Worm (Caenorhabditis elegans) whole organism, L3 larva: ENCODE results near the gene gly-1.
"Not testable (repeated sequence)": the region's sequence is repeated elsewhere in the genome, so short reads cannot be mapped to it uniquely, and the experiment has no call there.

Source experiments
- R02D3.7 ChIP-seq: fragments of 150-350 bp; optimal IDR thresholded peaks from 2 replicates; lab custom pipeline; 2014; ENCODE audit warnings: missing biosample characterization, missing genetic modification characterization
- ZK546.5 ChIP-seq: sonication (generic microtip); optimal IDR thresholded peaks from 2 replicates; lab custom pipeline; 2017; ENCODE audit warnings: missing biosample characterization, missing genetic modification characterization
- ama-1 ChIP-seq: fragments of 150-350 bp; optimal IDR thresholded peaks from 2 replicates; lab custom pipeline; 2018
- ceh-16 ChIP-seq: sonication (generic microtip); optimal IDR thresholded peaks from 2 replicates; lab custom pipeline; 2017; ENCODE audit warnings: missing biosample characterization, missing genetic modification characterization
- egl-27 ChIP-seq: sonication (generic microtip); optimal IDR thresholded peaks from 4 replicates; lab custom pipeline; 2017; ENCODE audit warnings: missing biosample characterization, missing genetic modification reagents, missing genetic modification characterization
- elt-1 ChIP-seq: fragments of 150-350 bp; optimal IDR thresholded peaks from 2 replicates; lab custom pipeline; 2014; ENCODE audit warnings: missing biosample characterization, missing genetic modification characterization
- elt-2 ChIP-seq: sonication (generic microtip); optimal IDR thresholded peaks from 2 replicates; lab custom pipeline; 2016; ENCODE audit warnings: missing genetic modification reagents, mild to moderate bottlenecking, missing genetic modification characterization, missing compliant biosample characterization
- eor-1 ChIP-seq, 2 experiments: fragments of 150-350 bp; optimal IDR thresholded peaks; 2 replicates each; lab custom pipeline; 2014 to 2018; ENCODE audit warnings: missing biosample characterization in 2 of 2, missing genetic modification characterization in 2 of 2
- fkh-2 ChIP-seq: fragments of 150-350 bp; optimal IDR thresholded peaks from 2 replicates; lab custom pipeline; 2014; ENCODE audit warnings: missing biosample characterization, missing genetic modification reagents, missing genetic modification characterization
- jun-1 ChIP-seq: fragments of 150-350 bp; optimal IDR thresholded peaks from 2 replicates; lab custom pipeline; 2014; ENCODE audit warnings: missing biosample characterization, missing genetic modification reagents, missing genetic modification characterization
- lsy-12 ChIP-seq: sonication (generic microtip); optimal IDR thresholded peaks from 2 replicates; lab custom pipeline; 2016; ENCODE audit warnings: mild to moderate bottlenecking, missing genetic modification characterization, missing compliant biosample characterization
- mdl-1 ChIP-seq: fragments of 150-350 bp; optimal IDR thresholded peaks from 2 replicates; lab custom pipeline; 2014; ENCODE audit warnings: missing biosample characterization, missing genetic modification characterization
- nfya-1 ChIP-seq: sonication (generic microtip); optimal IDR thresholded peaks from 2 replicates; lab custom pipeline; 2017; ENCODE audit warnings: missing genetic modification characterization, mild to moderate bottlenecking, missing compliant biosample characterization, antibody characterized with exemption, moderate library complexity; ENCODE audit not compliant: insufficient read depth
- nhr-11 ChIP-seq: fragments of 150-350 bp; optimal IDR thresholded peaks from 2 replicates; lab custom pipeline; 2014; ENCODE audit warnings: missing biosample characterization, missing genetic modification characterization
- nhr-25 ChIP-seq: sonication (generic microtip); optimal IDR thresholded peaks from 2 replicates; lab custom pipeline; 2017; ENCODE audit warnings: missing biosample characterization, missing genetic modification characterization
- nhr-28 ChIP-seq: fragments of 150-350 bp; optimal IDR thresholded peaks from 2 replicates; lab custom pipeline; 2014; ENCODE audit warnings: missing biosample characterization, missing genetic modification characterization
- nhr-43 ChIP-seq: sonication (generic microtip); optimal IDR thresholded peaks from 2 replicates; lab custom pipeline; 2016; ENCODE audit warnings: mild to moderate bottlenecking, missing genetic modification characterization, missing compliant biosample characterization; ENCODE audit not compliant: poor library complexity, severe bottlenecking
- nhr-76 ChIP-seq: fragments of 150-350 bp; sonication (generic microtip); optimal IDR thresholded peaks from 5 replicates; lab custom pipeline; 2014; ENCODE audit warnings: missing biosample characterization, missing genetic modification characterization
- nhr-77 ChIP-seq: fragments of 150-350 bp; optimal IDR thresholded peaks from 2 replicates; lab custom pipeline; 2014; ENCODE audit warnings: missing biosample characterization, missing genetic modification characterization
- pha-4 ChIP-seq: fragments of 150-350 bp; optimal IDR thresholded peaks from 2 replicates; lab custom pipeline; 2014; ENCODE audit warnings: missing biosample characterization, missing genetic modification reagents, missing genetic modification characterization
- pqm-1 ChIP-seq: fragments of 150-350 bp; optimal IDR thresholded peaks from 2 replicates; lab custom pipeline; 2017; ENCODE audit warnings: missing biosample characterization, missing genetic modification characterization, inconsistent platforms
- sea-2 ChIP-seq: fragments of 150-350 bp; sonication (generic microtip); optimal IDR thresholded peaks from 4 replicates; lab custom pipeline; 2014; ENCODE audit warnings: missing biosample characterization, missing genetic modification reagents, missing genetic modification characterization
- skn-1 ChIP-seq: fragments of 150-350 bp; optimal IDR thresholded peaks from 2 replicates; lab custom pipeline; 2014; ENCODE audit warnings: missing biosample characterization, missing genetic modification characterization
- snpc-4 ChIP-seq: fragments of 150-350 bp; optimal IDR thresholded peaks from 2 replicates; lab custom pipeline; 2014; ENCODE audit warnings: missing biosample characterization, missing genetic modification characterization
- tbx-2 ChIP-seq: sonication (generic microtip); optimal IDR thresholded peaks from 2 replicates; lab custom pipeline; 2016; ENCODE audit warnings: mild to moderate bottlenecking, missing genetic modification characterization, missing compliant biosample characterization
- unc-62 ChIP-seq: fragments of 150-350 bp; sonication (generic microtip); optimal IDR thresholded peaks from 4 replicates; lab custom pipeline; 2014; ENCODE audit warnings: missing biosample characterization, missing genetic modification reagents, missing genetic modification characterization
- zag-1 ChIP-seq: fragments of 150-350 bp; optimal IDR thresholded peaks from 2 replicates; lab custom pipeline; 2014; ENCODE audit warnings: missing biosample characterization, missing genetic modification characterization
- ztf-11 ChIP-seq: fragments of 150-350 bp; optimal IDR thresholded peaks from 2 replicates; lab custom pipeline; 2014; ENCODE audit warnings: missing biosample characterization, missing genetic modification characterization
- ztf-4 ChIP-seq: fragments of 150-350 bp; optimal IDR thresholded peaks from 2 replicates; lab custom pipeline; 2014; ENCODE audit warnings: missing biosample characterization, missing genetic modification characterization

The gly-1 gene

DNA sequence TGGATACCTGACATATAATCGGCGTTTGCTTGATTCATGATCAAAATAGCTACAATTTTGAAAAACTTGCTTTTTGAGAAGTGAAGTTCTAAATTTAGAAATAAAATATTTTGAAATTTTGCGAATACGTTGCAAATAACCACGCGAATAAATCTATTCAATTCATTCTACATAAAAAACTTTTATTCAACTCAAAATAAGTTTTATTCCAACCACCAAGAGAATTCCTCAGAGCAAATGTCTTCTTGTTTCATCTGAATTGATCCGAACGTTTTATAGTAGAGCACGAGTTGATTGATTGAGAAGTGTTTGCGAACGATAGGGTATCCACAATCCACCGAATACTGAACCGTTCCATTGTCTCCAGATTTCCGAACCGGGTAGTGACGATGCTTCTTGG lies 13.7 kb upstream of the gly-1 start, which contains the start of gene F44F4.9:
TSS of gene F44F4.9 (minus strand) at position 101 of the 400 bp plus-strand sequence.
- no peak for TF ChIP-seq nhr-77 (tag; lab: Kevin White, UChicago)
- no peak for TF ChIP-seq jun-1
- no peak for TF ChIP-seq nhr-25
- no peak for TF ChIP-seq mdl-1
- no peak for TF ChIP-seq tbx-2
- no peak for TF ChIP-seq eor-1 (tag; optimal IDR thresholded peaks at IDR 0.05; lab: Kevin White, UChicago)
- no peak for TF ChIP-seq ZK546.5 (tag; lab: Kevin White, UChicago)
- no peak for TF ChIP-seq zag-1
- no peak for TF ChIP-seq fkh-2 (tag; lab: Kevin White, UChicago)
- no peak for TF ChIP-seq elt-2 (tag; lab: Kevin White, UChicago)
- no peak for TF ChIP-seq snpc-4 (tag; lab: Kevin White, UChicago)
- TF ChIP-seq sea-2 (GFP tag; lab: Kevin White, UChicago): no peak
- TF ChIP-seq nhr-28 (tag; lab: Kevin White, UChicago): no peak
- TF ChIP-seq ceh-16 (tag; lab: Kevin White, UChicago): no peak

DNA sequence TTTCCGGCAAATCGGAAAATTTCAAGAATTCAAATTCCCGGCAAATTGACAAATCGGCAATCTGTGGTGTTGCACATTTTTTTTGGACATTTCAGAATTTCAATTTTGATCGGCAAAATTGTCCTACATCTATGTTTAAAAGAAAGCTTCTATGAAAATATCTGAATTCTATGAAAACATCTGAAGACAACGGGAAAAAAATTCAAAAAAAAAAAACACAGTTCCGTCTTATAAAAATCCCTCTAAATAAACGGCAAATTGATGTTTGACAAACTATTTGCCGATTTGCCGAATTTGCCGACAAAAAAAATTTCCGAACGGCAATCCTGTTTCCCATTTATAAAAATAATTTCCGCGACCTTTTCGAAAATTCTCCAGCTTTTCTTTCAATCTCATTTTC lies 12.4 kb upstream of the gly-1 start, which contains the start of gene F44F4.15:
TSS of gene F44F4.15 (plus strand) at position 301 of the 400 bp plus-strand sequence.
- TF ChIP-seq nhr-77 (tag; lab: Kevin White, UChicago): no peak
- TF ChIP-seq pha-4 (tag; lab: Kevin White, UChicago): no peak
- TF ChIP-seq, all 47 proteins: peak for 0

- no peak for TF ChIP-seq ama-1 (lab: Kevin White, UChicago)
- TF ChIP-seq tbx-2: no peak
- TF ChIP-seq nhr-76: no peak
- TF ChIP-seq nhr-11: no peak
- TF ChIP-seq, all 47 proteins: peak for 0
Observed at ce11 chrII:10912995-10913394, 11.0 kb upstream of the gly-1 start.

- TF ChIP-seq nhr-28 (tag; lab: Kevin White, UChicago): no peak
- TF ChIP-seq lsy-12: no peak
- TF ChIP-seq pha-4 (tag; lab: Kevin White, UChicago): no peak
- TF ChIP-seq elt-1 (tag; lab: Kevin White, UChicago): no peak
- no peak for TF ChIP-seq mdl-1
- TF ChIP-seq unc-62: no peak
- no peak for TF ChIP-seq nhr-43
- TF ChIP-seq eor-1 (tag; optimal IDR thresholded peaks at IDR 0.05; lab: Kevin White, UChicago): no peak
- no peak for TF ChIP-seq pqm-1 (tag; lab: Kevin White, UChicago)
- no peak for TF ChIP-seq ztf-4
- TF ChIP-seq egl-27 (tag; lab: Kevin White, UChicago): no peak
- no peak for TF ChIP-seq R02D3.7 (tag; lab: Kevin White, UChicago)
- TF ChIP-seq fkh-2 (tag; lab: Kevin White, UChicago): no peak
Observed at ce11 chrII:10910219-10910618, 8.2 kb upstream of the gly-1 start, which contains the start of gene sra-11. Gene sra-11 (minus strand): TSS chrII:10910319.

- not testable (repeated sequence) for TF ChIP-seq ztf-11, R02D3.7, elt-2 (tag; lab: Kevin White, UChicago)
Observed at ce11 chrII:10904379-10904778, 2.4 kb upstream of the gly-1 start, which contains the start of gene sra-12. Gene sra-12 (minus strand): TSS chrII:10904479.

ce11 chrII:10898998-10899397 lies 3.0 kb downstream of the gly-1 start:
- TF ChIP-seq ztf-4: no peak
- no peak for TF ChIP-seq nhr-77 (tag; lab: Kevin White, UChicago)
- TF ChIP-seq nfya-1 (tag; lab: Kevin White, UChicago): no peak

DNA sequence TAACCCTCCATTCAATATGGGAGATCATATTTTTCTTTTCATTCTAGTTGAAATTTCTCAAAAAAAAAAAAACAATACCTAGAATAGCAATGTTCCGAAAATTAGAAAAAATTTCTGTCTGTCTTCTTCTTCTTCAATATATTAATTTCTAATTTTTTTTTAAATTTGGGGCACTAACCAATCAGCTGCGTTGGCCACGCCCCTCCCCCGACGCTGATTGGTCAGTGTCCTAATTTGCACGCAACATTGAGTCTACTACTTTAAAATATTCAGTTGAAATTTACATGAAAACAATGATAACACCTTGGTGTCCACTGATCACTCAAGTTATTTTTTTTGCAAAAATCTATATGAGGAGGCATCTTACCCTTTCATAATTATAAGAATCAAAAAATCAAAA lies 6.0 kb downstream of the gly-1 start:
- peak; percentile 71 for TF ChIP-seq nfya-1 (tag; lab: Kevin White, UChicago)
- TF ChIP-seq skn-1 (tag; lab: Kevin White, UChicago): no peak
